Worm (Caenorhabditis elegans): ENCODE results near the gene F11A5.15.

DNA sequence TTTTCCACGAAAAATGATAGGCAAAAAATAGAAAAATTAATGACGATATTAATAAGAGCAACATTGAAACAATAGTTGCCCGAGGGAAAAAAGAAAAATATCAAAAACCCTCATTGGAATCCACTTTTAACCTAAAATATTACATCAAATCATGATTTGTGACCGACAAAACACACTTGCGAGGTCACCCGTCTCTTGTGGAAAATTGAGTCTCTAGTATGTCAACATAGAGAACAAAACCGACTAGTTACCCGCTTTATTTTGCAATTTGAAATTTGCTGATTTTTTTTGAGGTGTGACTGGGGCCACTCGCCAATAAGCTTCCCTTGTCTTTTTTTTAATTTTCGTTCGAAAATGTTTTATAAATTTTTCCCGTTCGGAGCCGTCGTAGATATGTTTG lies 42.7 kb downstream of the F11A5.15 start, which contains the start of gene cyp-33D1:
- TF ChIP-seq ama-1 (optimal IDR thresholded peaks at IDR 0.05) (no peak), ama-1 (GFP tag; optimal IDR thresholded peaks at IDR 0.05) (no peak), snpc-3.4 (tag; optimal IDR thresholded peaks at IDR 0.05) (no peak), athp-1 (tag; optimal IDR thresholded peaks at IDR 0.05) (no peak), nhr-27 (tag; optimal IDR thresholded peaks at IDR 0.05) (no peak), sptf-2 (GFP tag; optimal IDR thresholded peaks at IDR 0.05) (no peak), madf-6 (GFP tag; IDR thresholded peaks at IDR 0.05) (no peak), Y95B8A.8 (GFP tag; IDR thresholded peaks at IDR 0.05) (no peak), zfh-2 (GFP tag; conservative IDR thresholded peaks at IDR 0.05) (no peak), B0336.3 (GFP tag; IDR thresholded peaks at IDR 0.05) (no peak), F49E8.2 (tag; optimal IDR thresholded peaks at IDR 0.05; ENCODE audit: insufficient read depth) (no peak), nhr-90 (tag; optimal IDR thresholded peaks at IDR 0.05) (no peak), mel-28 (tag; optimal IDR thresholded peaks at IDR 0.05; ENCODE audit: borderline replicate concordance) (no peak), B0019.2 (GFP tag; conservative IDR thresholded peaks at IDR 0.05) (no peak), D2030.7 (GFP tag; IDR thresholded peaks at IDR 0.05) (no peak)
